Fruit fly (Drosophila melanogaster) whole organism, embryonic: ENCODE results near the gene CG3513.
A peak's percentile ranks its signal among the peaks of the same experiment; 100 is the strongest.

Experiments
- Atf6 ChIP-seq: fragments of 200-800 bp; sonication (Bioruptor generic); IDR thresholded peaks from 2 replicates; pipeline ENCODE4 v1.3.6; 2022; ENCODE audit warnings: missing biosample characterization, missing genetic modification characterization
- C15 ChIP-seq: fragments of 200-800 bp; sonication (Bioruptor generic); IDR thresholded peaks from 3 replicates; pipeline ENCODE4 v1.3.6; 2022; ENCODE audit warnings: missing biosample characterization, missing genetic modification characterization
- CG10209 ChIP-seq: fragments of 200-800 bp; sonication (Bioruptor generic); optimal IDR thresholded peaks from 3 replicates; lab custom pipeline; 2017; ENCODE audit warnings: missing biosample characterization, mild to moderate bottlenecking, missing genetic modification characterization, missing genetic modification reagents
- CG1024 ChIP-seq: fragments of 200-800 bp; sonication (Bioruptor generic); IDR thresholded peaks from 2 replicates; pipeline ENCODE4 v1.3.6; 2022; ENCODE audit warnings: missing biosample characterization, missing genetic modification characterization
- CG10274 ChIP-seq: fragments of 200-800 bp; sonication (Bioruptor generic); optimal IDR thresholded peaks from 3 replicates; lab custom pipeline; 2017; ENCODE audit warnings: missing biosample characterization, mild to moderate bottlenecking, missing genetic modification characterization
- CG10462 ChIP-seq: fragments of 200-800 bp; sonication (Bioruptor generic); optimal IDR thresholded peaks from 2 replicates; lab custom pipeline; 2016; ENCODE audit warnings: missing biosample characterization, missing genetic modification characterization
- CG12104 ChIP-seq: fragments of 200-800 bp; sonication (Bioruptor generic); optimal IDR thresholded peaks from 3 replicates; lab custom pipeline; 2016; ENCODE audit warnings: missing biosample characterization, missing genetic modification characterization
- CG1233 ChIP-seq: fragments of 200-800 bp; sonication (Bioruptor generic); optimal IDR thresholded peaks from 4 replicates; lab custom pipeline; 2018; ENCODE audit warnings: missing biosample characterization, mild to moderate bottlenecking, missing genetic modification characterization
- CG12744 ChIP-seq: fragments of 200-800 bp; sonication (Bioruptor generic); optimal IDR thresholded peaks from 2 replicates; lab custom pipeline; 2016; ENCODE audit warnings: missing biosample characterization, missing genetic modification characterization
- CG15073 ChIP-seq: fragments of 200-800 bp; sonication (Bioruptor generic); optimal IDR thresholded peaks from 2 replicates; lab custom pipeline; 2016; ENCODE audit warnings: missing biosample characterization, missing genetic modification characterization
- CG17186 ChIP-seq: fragments of 200-800 bp; sonication (Bioruptor generic); optimal IDR thresholded peaks from 3 replicates; lab custom pipeline; 2017; ENCODE audit warnings: missing biosample characterization, missing genetic modification reagents, missing genetic modification characterization
- CG17912 ChIP-seq: fragments of 200-800 bp; sonication (Bioruptor generic); optimal IDR thresholded peaks from 2 replicates; lab custom pipeline; 2018; ENCODE audit warnings: missing biosample characterization, mild to moderate bottlenecking, missing genetic modification characterization
- CG2678 ChIP-seq: fragments of 200-800 bp; sonication (Bioruptor generic); optimal IDR thresholded peaks from 3 replicates; lab custom pipeline; 2019; ENCODE audit warnings: missing biosample characterization, mild to moderate bottlenecking, missing genetic modification characterization, moderate library complexity
- CG30020 ChIP-seq: fragments of 200-800 bp; optimal IDR thresholded peaks from 2 replicates; lab custom pipeline; 2019; ENCODE audit warnings: missing biosample characterization, mild to moderate bottlenecking, missing genetic modification characterization, moderate library complexity
- CG3995 ChIP-seq: fragments of 200-800 bp; sonication (Bioruptor generic); optimal IDR thresholded peaks from 3 replicates; lab custom pipeline; 2016; ENCODE audit warnings: missing biosample characterization, missing genetic modification characterization
- CG4617 ChIP-seq: fragments of 200-800 bp; sonication (Bioruptor generic); optimal IDR thresholded peaks from 3 replicates; lab custom pipeline; 2016; ENCODE audit warnings: missing biosample characterization, missing genetic modification characterization, borderline replicate concordance
- CG4820 ChIP-seq: fragments of 200-800 bp; sonication (Bioruptor generic); optimal IDR thresholded peaks from 3 replicates; lab custom pipeline; 2016; ENCODE audit warnings: missing biosample characterization, missing genetic modification characterization
- CG5180 ChIP-seq: fragments of 200-800 bp; sonication (Bioruptor generic); optimal IDR thresholded peaks from 3 replicates; lab custom pipeline; 2017; ENCODE audit warnings: missing biosample characterization, missing genetic modification characterization, mild to moderate bottlenecking, moderate library complexity, missing genetic modification reagents
- CG6175 ChIP-seq: fragments of 200-800 bp; sonication (Bioruptor generic); IDR thresholded peaks from 3 replicates; pipeline ENCODE4 v1.3.6; 2022; ENCODE audit warnings: missing biosample characterization, missing genetic modification characterization
- CG7556 ChIP-seq: fragments of 200-800 bp; sonication (Bioruptor generic); optimal IDR thresholded peaks from 2 replicates; lab custom pipeline; 2017; ENCODE audit warnings: missing biosample characterization, mild to moderate bottlenecking, missing genetic modification characterization
- CG7839 ChIP-seq: fragments of 200-800 bp; sonication (Bioruptor generic); optimal IDR thresholded peaks from 3 replicates; lab custom pipeline; 2018; ENCODE audit warnings: missing biosample characterization, mild to moderate bottlenecking, missing genetic modification characterization, moderate library complexity
- Chrac-16 ChIP-seq: fragments of 200-800 bp; sonication (Bioruptor generic); optimal IDR thresholded peaks from 3 replicates; lab custom pipeline; 2016; ENCODE audit warnings: missing biosample characterization, missing genetic modification characterization
- Dek ChIP-seq: fragments of 200-800 bp; sonication (Bioruptor generic); optimal IDR thresholded peaks from 3 replicates; lab custom pipeline; 2019; ENCODE audit warnings: missing biosample characterization, mild to moderate bottlenecking, missing genetic modification characterization, moderate library complexity
- Drgx ChIP-seq: fragments of 200-800 bp; sonication (Bioruptor generic); IDR thresholded peaks from 2 replicates; pipeline ENCODE4 v1.3.6; 2022; ENCODE audit warnings: missing biosample characterization, missing genetic modification characterization
- Hey ChIP-seq: fragments of 200-800 bp; sonication (Bioruptor generic); optimal IDR thresholded peaks from 3 replicates; lab custom pipeline; 2018; ENCODE audit warnings: missing biosample characterization, mild to moderate bottlenecking, missing genetic modification characterization
- Hr51 ChIP-seq, 2 experiments: fragments of 200-800 bp; sonication (Bioruptor generic); optimal IDR thresholded peaks; 2 replicates in 1 of 2; 3 replicates in 1 of 2; lab custom pipeline; 2016 to 2018; ENCODE audit warnings: missing biosample characterization in 2 of 2, missing genetic modification characterization in 2 of 2, mild to moderate bottlenecking in 1 of 2, moderate library complexity in 1 of 2
- MBD-R2 ChIP-seq: fragments of 200-800 bp; sonication (Bioruptor generic); IDR thresholded peaks from 2 replicates; pipeline ENCODE4 v1.3.6; 2022; ENCODE audit warnings: missing biosample characterization, missing genetic modification characterization
- Side ChIP-seq: fragments of 200-800 bp; sonication (Bioruptor generic); optimal IDR thresholded peaks from 2 replicates; lab custom pipeline; 2016; ENCODE audit warnings: missing biosample characterization, missing genetic modification characterization
- Sry-β ChIP-seq: fragments of 200-800 bp; sonication (Bioruptor generic); optimal IDR thresholded peaks from 2 replicates; lab custom pipeline; 2018; ENCODE audit warnings: missing biosample characterization, mild to moderate bottlenecking, missing genetic modification characterization, moderate library complexity
- Ssrp ChIP-seq: fragments of 200-800 bp; sonication (Bioruptor generic); optimal IDR thresholded peaks from 2 replicates; lab custom pipeline; 2018; ENCODE audit warnings: missing biosample characterization, mild to moderate bottlenecking, missing genetic modification characterization, moderate library complexity
- ase ChIP-seq: fragments of 200-800 bp; sonication (Bioruptor generic); IDR thresholded peaks from 3 replicates; pipeline ENCODE4 v1.3.6; 2022; ENCODE audit warnings: missing biosample characterization, missing genetic modification characterization
- bowl ChIP-seq: fragments of 200-800 bp; sonication (Bioruptor generic); IDR thresholded peaks from 2 replicates; pipeline ENCODE4 v1.3.6; 2022; ENCODE audit warnings: missing biosample characterization, missing genetic modification characterization
- caup ChIP-seq: fragments of 200-800 bp; sonication (Bioruptor generic); optimal IDR thresholded peaks from 3 replicates; lab custom pipeline; 2017; ENCODE audit warnings: missing biosample characterization, mild to moderate bottlenecking, missing genetic modification characterization, moderate library complexity; ENCODE audit not compliant: severe bottlenecking
- chinmo ChIP-seq: fragments of 200-800 bp; sonication (Bioruptor generic); IDR thresholded peaks from 4 replicates; pipeline ENCODE4 v1.3.6; 2022; ENCODE audit warnings: missing biosample characterization, missing genetic modification characterization; ENCODE audit not compliant: partially characterized antibody
- exex ChIP-seq: fragments of 200-800 bp; sonication (Bioruptor generic); optimal IDR thresholded peaks from 4 replicates; lab custom pipeline; 2018; ENCODE audit warnings: missing biosample characterization, mild to moderate bottlenecking, missing genetic modification characterization, moderate library complexity
- gem ChIP-seq: fragments of 200-800 bp; sonication (Bioruptor generic); optimal IDR thresholded peaks from 2 replicates; lab custom pipeline; 2019; ENCODE audit warnings: missing biosample characterization, mild to moderate bottlenecking, missing genetic modification characterization, moderate library complexity
- gfzf ChIP-seq: fragments of 200-800 bp; sonication (Bioruptor generic); optimal IDR thresholded peaks from 2 replicates; lab custom pipeline; 2016; ENCODE audit warnings: missing biosample characterization, mild to moderate bottlenecking, missing genetic modification characterization, moderate library complexity
- kay ChIP-seq: fragments of 200-800 bp; sonication (Bioruptor generic); optimal IDR thresholded peaks from 2 replicates; lab custom pipeline; 2016; ENCODE audit warnings: missing biosample characterization, missing genetic modification characterization
- kni ChIP-seq: fragments of 200-800 bp; sonication (Bioruptor generic); optimal IDR thresholded peaks from 3 replicates; lab custom pipeline; 2017; ENCODE audit warnings: mild to moderate bottlenecking, missing biosample characterization, missing genetic modification reagents, missing genetic modification characterization
- maf-S ChIP-seq: fragments of 200-800 bp; sonication (Bioruptor generic); optimal IDR thresholded peaks from 2 replicates; lab custom pipeline; 2016; ENCODE audit warnings: missing biosample characterization, missing genetic modification characterization
- mld ChIP-seq: fragments of 200-800 bp; sonication (Bioruptor generic); IDR thresholded peaks from 3 replicates; pipeline ENCODE4 v1.3.6; 2022; ENCODE audit warnings: missing biosample characterization, missing genetic modification characterization; ENCODE audit not compliant: partially characterized antibody
- nau ChIP-seq: fragments of 200-800 bp; sonication (Bioruptor generic); optimal IDR thresholded peaks from 3 replicates; lab custom pipeline; 2017; ENCODE audit warnings: missing biosample characterization, mild to moderate bottlenecking, missing genetic modification characterization, missing genetic modification reagents
- pita ChIP-seq: fragments of 200-800 bp; sonication (Bioruptor generic); optimal IDR thresholded peaks from 2 replicates; lab custom pipeline; 2017; ENCODE audit warnings: missing biosample characterization, mild to moderate bottlenecking, missing genetic modification characterization
- prd ChIP-seq, 3 experiments: fragments of >200 bp in 2 of 3; fragments of 200-800 bp in 1 of 3; sonication (Bioruptor generic) in 1 of 3; optimal IDR thresholded peaks in 2 of 3; IDR thresholded peaks in 1 of 3; 2 replicates in 2 of 3; 3 replicates in 1 of 3; pipeline versions ENCODE4 v1.3.6 to Lab custom; 2017 to 2022; ENCODE audit warnings: missing biosample characterization in 1 of 3, missing genetic modification characterization in 1 of 3
- scrt ChIP-seq: fragments of 200-800 bp; sonication (Bioruptor generic); optimal IDR thresholded peaks from 2 replicates; lab custom pipeline; 2018; ENCODE audit warnings: missing biosample characterization, mild to moderate bottlenecking, missing genetic modification characterization, moderate library complexity
- sd ChIP-seq: fragments of 200-800 bp; sonication (Bioruptor generic); optimal IDR thresholded peaks from 3 replicates; lab custom pipeline; 2018; ENCODE audit warnings: missing biosample characterization, mild to moderate bottlenecking, missing genetic modification characterization, moderate library complexity
- sima ChIP-seq: fragments of 200-800 bp; sonication (Bioruptor generic); optimal IDR thresholded peaks from 2 replicates; lab custom pipeline; 2016; ENCODE audit warnings: missing biosample characterization, missing genetic modification characterization
- slbo ChIP-seq: fragments of 200-800 bp; sonication (Bioruptor generic); IDR thresholded peaks from 2 replicates; pipeline ENCODE4 v1.3.6; 2022; ENCODE audit warnings: missing biosample characterization, missing genetic modification characterization
- zen2 ChIP-seq: fragments of 200-800 bp; sonication (Bioruptor generic); IDR thresholded peaks from 3 replicates; pipeline ENCODE4 v1.3.6; 2022; ENCODE audit warnings: missing biosample characterization, missing genetic modification characterization; ENCODE audit not compliant: partially characterized antibody

The CG3513 gene

DNA sequence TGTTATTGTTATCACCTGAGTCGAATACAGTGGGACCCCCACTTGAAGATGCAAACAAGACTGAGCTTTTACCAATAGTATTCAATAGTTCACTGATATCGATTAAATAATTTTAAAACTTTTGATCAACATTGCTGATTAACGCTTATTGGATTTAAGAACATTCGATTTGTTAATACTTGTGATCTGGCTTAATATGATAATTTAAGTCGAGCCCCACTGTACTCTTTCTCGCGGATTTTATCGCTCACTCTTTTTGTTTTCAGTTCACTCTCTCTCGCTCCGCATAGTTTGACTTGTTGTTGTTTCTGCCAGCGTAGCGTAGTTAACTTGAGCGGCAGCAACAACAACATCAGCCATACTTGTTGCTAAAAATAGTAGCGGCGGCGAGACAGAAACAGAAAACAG lies 37.3 kb downstream of the CG3513 start (continued):
- TF ChIP-seq Hey = peak; percentile 92
- TF ChIP-seq C15 (GFP tag; lab: Robert Waterston, UW) = peak; percentile 96
- TF ChIP-seq CG30020 (tag; lab: Kevin White, UChicago) = peak; percentile 87
- peak; percentile 94 for TF ChIP-seq CG17186
- TF ChIP-seq Atf6 (GFP tag; lab: Robert Waterston, UW) = peak; percentile 98
- peak; percentile 98 for TF ChIP-seq CG1233 (GFP tag; lab: Kevin White, UChicago)
- peak; percentile 85 for TF ChIP-seq CG15073 (GFP tag; lab: Kevin White, UChicago)
- TF ChIP-seq Ssrp (tag; lab: Kevin White, UChicago) = peak; percentile 98
- TF ChIP-seq nau (GFP tag; lab: Kevin White, UChicago) = peak; percentile 97
- TF ChIP-seq CG4820 (GFP tag; lab: Kevin White, UChicago) = peak; percentile 98
- TF ChIP-seq zen2 (GFP tag; lab: Robert Waterston, UW) = no peak
- TF ChIP-seq pita (GFP tag; lab: Kevin White, UChicago) = no peak
- TF ChIP-seq CG3995 (GFP tag; lab: Kevin White, UChicago) = peak; percentile 84
- TF ChIP-seq prd (optimal IDR thresholded peaks at IDR 0.05; lab: Kevin White, UChicago) = no peak
- peak; percentile 98 for TF ChIP-seq prd (GFP tag; IDR thresholded peaks at IDR 0.05; lab: Robert Waterston, UW)
- TF ChIP-seq CG10274 = peak; percentile 92
- peak; percentile 95 for TF ChIP-seq bowl (GFP tag; lab: Robert Waterston, UW)
- TF ChIP-seq CG12744 (GFP tag; lab: Kevin White, UChicago) = peak; percentile 97
- TF ChIP-seq MBD-R2 = peak; percentile 98
- peak; percentile 99 for TF ChIP-seq CG7839 (tag; lab: Kevin White, UChicago)
- TF ChIP-seq gem = peak; percentile 99
- TF ChIP-seq ase (GFP tag; lab: Robert Waterston, UW) = peak; percentile 97
- peak; percentile 96 for TF ChIP-seq CG10462 (GFP tag; lab: Kevin White, UChicago)
- no peak for TF ChIP-seq mld (GFP tag; lab: Robert Waterston, UW)
- peak; percentile 98 for TF ChIP-seq Chrac-16
- TF ChIP-seq Hr51 (GFP tag; optimal IDR thresholded peaks at IDR 0.05; lab: Kevin White, UChicago) = peak; percentile 96 to 98
- peak; percentile 92 for TF ChIP-seq CG5180 (GFP tag; lab: Kevin White, UChicago)
- peak; percentile 97 for TF ChIP-seq scrt
- TF ChIP-seq gfzf (GFP tag; lab: Kevin White, UChicago) = peak; percentile 22
- peak; percentile 97 for TF ChIP-seq CG17912 (GFP tag; lab: Kevin White, UChicago)
- TF ChIP-seq Drgx (GFP tag; lab: Robert Waterston, UW) = peak; percentile 100
- TF ChIP-seq chinmo (GFP tag; lab: Robert Waterston, UW) = peak; percentile 74; the same call in 1 of the 4 replicates
- TF ChIP-seq Side = peak; percentile 99
- peak; percentile 97 for TF ChIP-seq CG10209 (GFP tag; lab: Kevin White, UChicago)
- TF ChIP-seq caup (GFP tag; lab: Kevin White, UChicago) = peak; percentile 98
- peak; percentile 98 for TF ChIP-seq CG7556 (GFP tag; lab: Kevin White, UChicago)
- TF ChIP-seq CG2678 = peak; percentile 99
- peak; percentile 97 for TF ChIP-seq CG4617
- peak; percentile 96 for TF ChIP-seq maf-S (GFP tag; lab: Kevin White, UChicago)
- TF ChIP-seq Dek (tag; lab: Kevin White, UChicago) = peak; percentile 98
- peak; percentile 95 for TF ChIP-seq sd
- peak; percentile 96 for TF ChIP-seq CG6175 (GFP tag; lab: Robert Waterston, UW)
- TF ChIP-seq kay = peak; percentile 95
- TF ChIP-seq Sry-β = peak; percentile 57
- peak; percentile 94 for TF ChIP-seq CG1024 (GFP tag; lab: Robert Waterston, UW)
- TF ChIP-seq sima (GFP tag; lab: Kevin White, UChicago) = peak; percentile 95
- TF ChIP-seq kni (GFP tag; lab: Kevin White, UChicago) = peak; percentile 97
- TF ChIP-seq CG12104 = peak; percentile 96
- TF ChIP-seq exex (tag; lab: Kevin White, UChicago) = peak; percentile 93
- peak; percentile 98 for TF ChIP-seq slbo (GFP tag; lab: Robert Waterston, UW)
